Worm (Caenorhabditis elegans) whole organism, mixed stage, embryonic: ENCODE results near the gene W08E12.9.

ENCODE experiments used
- blmp-1 ChIP-seq: fragments of 150-350 bp; optimal IDR thresholded peaks from 2 replicates; lab custom pipeline; 2014; ENCODE audit warnings: missing biosample characterization, missing genetic modification characterization
- ces-1 ChIP-seq: fragments of 150-350 bp; optimal IDR thresholded peaks from 2 replicates; lab custom pipeline; 2014; ENCODE audit warnings: missing biosample characterization, missing genetic modification reagents, missing genetic modification characterization
- drap-1 ChIP-seq: fragments of 200-800 bp; sonication (Bioruptor generic); optimal IDR thresholded peaks from 3 replicates; lab custom pipeline; 2018; ENCODE audit warnings: mild to moderate bottlenecking, missing genetic modification characterization, missing compliant biosample characterization
- elt-1 ChIP-seq: sonication (generic microtip); optimal IDR thresholded peaks from 2 replicates; lab custom pipeline; 2017; ENCODE audit warnings: missing genetic modification characterization, mild to moderate bottlenecking, missing compliant biosample characterization, antibody characterized with exemption, moderate library complexity, borderline replicate concordance; ENCODE audit not compliant: insufficient read depth
- elt-3 ChIP-seq: fragments of 150-350 bp; optimal IDR thresholded peaks from 2 replicates; lab custom pipeline; 2014; ENCODE audit warnings: missing biosample characterization, missing genetic modification characterization
- hlh-1 ChIP-seq: fragments of 150-350 bp; optimal IDR thresholded peaks from 2 replicates; lab custom pipeline; 2014; ENCODE audit warnings: missing biosample characterization, missing genetic modification reagents, missing genetic modification characterization
- lsy-2 ChIP-seq: fragments of 150-350 bp; optimal IDR thresholded peaks from 2 replicates; lab custom pipeline; 2014; ENCODE audit warnings: missing biosample characterization, missing genetic modification characterization
- mab-5 ChIP-seq: fragments of 150-350 bp; optimal IDR thresholded peaks from 2 replicates; lab custom pipeline; 2014; ENCODE audit warnings: missing biosample characterization, missing genetic modification characterization
- mep-1 ChIP-seq: fragments of 150-350 bp; optimal IDR thresholded peaks from 2 replicates; lab custom pipeline; 2017; ENCODE audit warnings: missing biosample characterization, missing genetic modification reagents, missing genetic modification characterization, inconsistent platforms
- mls-2 ChIP-seq: sonication (generic microtip); optimal IDR thresholded peaks from 2 replicates; lab custom pipeline; 2016; ENCODE audit warnings: mild to moderate bottlenecking, missing genetic modification characterization, moderate library complexity, missing compliant biosample characterization
- nhr-12 ChIP-seq: fragments of 150-350 bp; optimal IDR thresholded peaks from 2 replicates; lab custom pipeline; 2014; ENCODE audit warnings: missing biosample characterization, missing genetic modification characterization
- nhr-237 ChIP-seq: fragments of 150-350 bp; optimal IDR thresholded peaks from 2 replicates; lab custom pipeline; 2014; ENCODE audit warnings: missing biosample characterization, missing genetic modification characterization
- unc-39 ChIP-seq: fragments of 150-350 bp; optimal IDR thresholded peaks from 2 replicates; lab custom pipeline; 2014; ENCODE audit warnings: missing biosample characterization, missing genetic modification characterization
- unc-62 ChIP-seq: fragments of 150-350 bp; optimal IDR thresholded peaks from 2 replicates; lab custom pipeline; 2014; ENCODE audit warnings: missing biosample characterization, missing genetic modification reagents, missing genetic modification characterization

- TF ChIP-seq unc-62 (GFP tag; lab: Kevin White, UChicago) (peak; percentile 87), nhr-237 (tag; lab: Kevin White, UChicago) (no peak), mab-5 (tag; lab: Kevin White, UChicago) (no peak), ces-1 (GFP tag; lab: Kevin White, UChicago) (no peak), elt-1 (tag; lab: Kevin White, UChicago) (no peak), blmp-1 (tag; lab: Kevin White, UChicago) (no peak), hlh-1 (no peak), nhr-12 (tag; lab: Kevin White, UChicago) (no peak), mls-2 (tag; lab: Kevin White, UChicago) (no peak), elt-3 (tag; lab: Kevin White, UChicago) (no peak), mep-1 (no peak), unc-39 (tag; lab: Kevin White, UChicago) (no peak), lsy-2 (tag; lab: Kevin White, UChicago) (no peak), drap-1 (GFP tag; lab: Kevin White, UChicago) (no peak)
These were observed 28.5 kb downstream of the W08E12.9 start for ce11 chrIV:3278822-3279221.
